Fruit fly (Drosophila melanogaster) whole organism, embryonic: ENCODE results near the gene Dbp21E2.

ENCODE experiments used
- Asciz ChIP-seq: fragments of 200-800 bp; sonication (Bioruptor generic); optimal IDR thresholded peaks from 2 replicates; lab custom pipeline; 2017; ENCODE audit warnings: missing biosample characterization, mild to moderate bottlenecking, missing genetic modification characterization, missing genetic modification reagents
- CG10267 ChIP-seq: fragments of 200-800 bp; sonication (Bioruptor generic); optimal IDR thresholded peaks from 2 replicates; lab custom pipeline; 2018; ENCODE audit warnings: missing biosample characterization, mild to moderate bottlenecking, missing genetic modification characterization, moderate library complexity
- CG11695 ChIP-seq: fragments of 200-800 bp; sonication (Bioruptor generic); IDR thresholded peaks from 3 replicates; pipeline ENCODE4 v1.3.6; 2022; ENCODE audit warnings: missing biosample characterization, missing genetic modification characterization
- CG12155 ChIP-seq: fragments of 200-800 bp; sonication (Bioruptor generic); optimal IDR thresholded peaks from 3 replicates; lab custom pipeline; 2016; ENCODE audit warnings: missing biosample characterization, missing genetic modification characterization
- CG13894 ChIP-seq: fragments of 200-800 bp; sonication (Bioruptor generic); optimal IDR thresholded peaks from 3 replicates; lab custom pipeline; 2018; ENCODE audit warnings: missing biosample characterization, mild to moderate bottlenecking, missing genetic modification characterization, moderate library complexity
- CG16779 ChIP-seq: fragments of 200-800 bp; sonication (Bioruptor generic); IDR thresholded peaks from 2 replicates; pipeline ENCODE4 v1.3.6; 2022; ENCODE audit warnings: missing biosample characterization, missing genetic modification characterization
- CG1832 ChIP-seq: fragments of 200-800 bp; sonication (Bioruptor generic); optimal IDR thresholded peaks from 2 replicates; lab custom pipeline; 2017; ENCODE audit warnings: missing biosample characterization, mild to moderate bottlenecking, missing genetic modification characterization, inconsistent platforms
- CG18619 ChIP-seq: fragments of 200-800 bp; sonication (Bioruptor generic); optimal IDR thresholded peaks from 3 replicates; lab custom pipeline; 2017; ENCODE audit warnings: missing biosample characterization, mild to moderate bottlenecking, missing genetic modification characterization
- CG2199 ChIP-seq: fragments of 200-800 bp; sonication (Bioruptor generic); IDR thresholded peaks from 3 replicates; pipeline ENCODE4 v1.3.6; 2022; ENCODE audit warnings: missing biosample characterization, missing genetic modification characterization
- CG2678 ChIP-seq: fragments of 200-800 bp; sonication (Bioruptor generic); optimal IDR thresholded peaks from 3 replicates; lab custom pipeline; 2019; ENCODE audit warnings: missing biosample characterization, mild to moderate bottlenecking, missing genetic modification characterization, moderate library complexity
- CG3726 ChIP-seq: fragments of 200-800 bp; sonication (Bioruptor generic); IDR thresholded peaks from 3 replicates; pipeline ENCODE4, ENCODE4 v1.3.6; 2022; ENCODE audit warnings: missing biosample characterization, missing genetic modification characterization
- CG4360 ChIP-seq: fragments of 200-800 bp; sonication (Bioruptor generic); IDR thresholded peaks from 2 replicates; pipeline ENCODE4 v1.3.6; 2022; ENCODE audit warnings: missing biosample characterization, missing genetic modification characterization
- CG8944 ChIP-seq: fragments of 200-800 bp; sonication (Bioruptor generic); optimal IDR thresholded peaks from 3 replicates; lab custom pipeline; 2016; ENCODE audit warnings: missing biosample characterization, missing genetic modification characterization
- CG9215 ChIP-seq: fragments of 200-800 bp; sonication (Bioruptor generic); IDR thresholded peaks from 2 replicates; pipeline ENCODE4 v1.3.6; 2022; ENCODE audit warnings: missing biosample characterization, missing genetic modification characterization
- CrebB ChIP-seq: fragments of 200-800 bp; sonication (Bioruptor generic); optimal IDR thresholded peaks from 3 replicates; lab custom pipeline; 2018; ENCODE audit warnings: missing biosample characterization, mild to moderate bottlenecking, missing genetic modification characterization
- Drgx ChIP-seq: fragments of 200-800 bp; sonication (Bioruptor generic); IDR thresholded peaks from 2 replicates; pipeline ENCODE4 v1.3.6; 2022; ENCODE audit warnings: missing biosample characterization, missing genetic modification characterization
- Elba2 ChIP-seq: fragments of 200-800 bp; sonication (Bioruptor generic); optimal IDR thresholded peaks from 3 replicates; lab custom pipeline; 2016; ENCODE audit warnings: missing biosample characterization, missing genetic modification characterization
- Ets65A ChIP-seq: fragments of 200-800 bp; sonication (Bioruptor generic); peaks from one replicate; lab custom pipeline; 2016; ENCODE audit warnings: missing biosample characterization, missing genetic modification characterization
- HLHmδ ChIP-seq: fragments of 200-800 bp; sonication (Bioruptor generic); optimal IDR thresholded peaks from 2 replicates; lab custom pipeline; 2018; ENCODE audit warnings: missing biosample characterization, mild to moderate bottlenecking, missing genetic modification characterization, moderate library complexity
- Hand ChIP-seq: fragments of 200-800 bp; sonication (Bioruptor generic); optimal IDR thresholded peaks from 2 replicates; lab custom pipeline; 2017; ENCODE audit warnings: mild to moderate bottlenecking, missing biosample characterization, missing genetic modification reagents, missing genetic modification characterization
- HmgZ ChIP-seq: fragments of 200-800 bp; sonication (Bioruptor generic); optimal IDR thresholded peaks from 2 replicates; lab custom pipeline; 2018; ENCODE audit warnings: missing biosample characterization, mild to moderate bottlenecking, missing genetic modification characterization
- Hr3 ChIP-seq: fragments of 200-800 bp; sonication (Bioruptor generic); optimal IDR thresholded peaks from 3 replicates; lab custom pipeline; 2016; ENCODE audit warnings: missing biosample characterization, missing genetic modification characterization
- MBD-R2 ChIP-seq: fragments of 200-800 bp; sonication (Bioruptor generic); IDR thresholded peaks from 2 replicates; pipeline ENCODE4 v1.3.6; 2022; ENCODE audit warnings: missing biosample characterization, missing genetic modification characterization
- Neu2 ChIP-seq: fragments of 200-800 bp; sonication (Bioruptor generic); optimal IDR thresholded peaks from 3 replicates; lab custom pipeline; 2016; ENCODE audit warnings: missing biosample characterization, missing genetic modification characterization, borderline replicate concordance
- Nf-YA ChIP-seq: fragments of 200-800 bp; sonication (Bioruptor generic); IDR thresholded peaks from 2 replicates; pipeline ENCODE4 v1.3.6; 2022; ENCODE audit warnings: missing biosample characterization, missing genetic modification characterization
- NfI ChIP-seq: fragments of 200-800 bp; sonication (Bioruptor generic); optimal IDR thresholded peaks from 3 replicates; lab custom pipeline; 2018; ENCODE audit warnings: missing biosample characterization, mild to moderate bottlenecking, missing genetic modification characterization, moderate library complexity
- Six4 ChIP-seq: fragments of 200-800 bp; sonication (Bioruptor generic); optimal IDR thresholded peaks from 2 replicates; lab custom pipeline; 2016; ENCODE audit warnings: missing biosample characterization, missing genetic modification characterization
- Trl ChIP-seq, 3 experiments: fragments of >200 bp in 2 of 3; fragments of 200-800 bp in 1 of 3; sonication (Bioruptor generic) in 1 of 3; optimal IDR thresholded peaks; 2 replicates in 1 of 3; 3 replicates in 2 of 3; lab custom pipeline; 2016 to 2017; ENCODE audit warnings: missing biosample characterization in 1 of 3, missing genetic modification characterization in 1 of 3
- abd-A ChIP-seq: fragments of 200-800 bp; sonication (Bioruptor generic); optimal IDR thresholded peaks from 3 replicates; lab custom pipeline; 2019; ENCODE audit warnings: missing biosample characterization, mild to moderate bottlenecking, missing genetic modification characterization, moderate library complexity
- btn ChIP-seq: fragments of 200-800 bp; sonication (Bioruptor generic); optimal IDR thresholded peaks from 2 replicates; lab custom pipeline; 2016; ENCODE audit warnings: missing biosample characterization, missing genetic modification characterization
- crol ChIP-seq: fragments of 200-800 bp; sonication (Bioruptor generic); IDR thresholded peaks from 2 replicates; pipeline ENCODE4 v1.3.6; 2022; ENCODE audit warnings: missing biosample characterization, missing genetic modification characterization
- crp ChIP-seq, 2 experiments: fragments of 200-800 bp; sonication (Bioruptor generic); optimal IDR thresholded peaks; 2 replicates in 1 of 2; 3 replicates in 1 of 2; lab custom pipeline; 2017; ENCODE audit warnings: missing biosample characterization in 2 of 2, missing genetic modification characterization in 2 of 2, mild to moderate bottlenecking in 1 of 2, moderate library complexity in 1 of 2
- dpn ChIP-seq, 2 experiments: fragments of 200-800 bp; sonication (Bioruptor generic); optimal IDR thresholded peaks; 3 replicates each; lab custom pipeline; 2016; ENCODE audit warnings: missing biosample characterization in 2 of 2, missing genetic modification characterization in 2 of 2
- ewg ChIP-seq: fragments of 200-800 bp; sonication (Bioruptor generic); optimal IDR thresholded peaks from 3 replicates; lab custom pipeline; 2017; ENCODE audit warnings: mild to moderate bottlenecking, missing biosample characterization, missing genetic modification reagents, missing genetic modification characterization
- insv ChIP-seq, 2 experiments: fragments of 200-800 bp; sonication (Bioruptor generic); optimal IDR thresholded peaks; 3 replicates each; lab custom pipeline; 2016 to 2018; ENCODE audit warnings: missing biosample characterization in 2 of 2, missing genetic modification characterization in 2 of 2
- inv ChIP-seq: fragments of 200-800 bp; sonication (Bioruptor generic); IDR thresholded peaks from 2 replicates; pipeline ENCODE4 v1.3.6; 2022; ENCODE audit warnings: missing biosample characterization, missing genetic modification characterization; ENCODE audit not compliant: partially characterized antibody
- jigr1 ChIP-seq: fragments of 200-800 bp; sonication (Bioruptor generic); IDR thresholded peaks from 3 replicates; pipeline ENCODE4 v1.3.6; 2022; ENCODE audit warnings: missing biosample characterization, missing genetic modification characterization
- lab ChIP-seq: fragments of 200-800 bp; sonication (Bioruptor generic); optimal IDR thresholded peaks from 3 replicates; lab custom pipeline; 2017; ENCODE audit warnings: missing biosample characterization, missing genetic modification characterization, mild to moderate bottlenecking, moderate library complexity, missing genetic modification reagents
- mam ChIP-seq: fragments of 200-800 bp; sonication (Bioruptor generic); optimal IDR thresholded peaks from 3 replicates; lab custom pipeline; 2016; ENCODE audit warnings: missing biosample characterization, missing genetic modification characterization
- org-1 ChIP-seq: fragments of 200-800 bp; sonication (Bioruptor generic); optimal IDR thresholded peaks from 2 replicates; lab custom pipeline; 2017; ENCODE audit warnings: missing biosample characterization, missing genetic modification characterization
- phol ChIP-seq: fragments of 200-800 bp; sonication (Bioruptor generic); optimal IDR thresholded peaks from 3 replicates; lab custom pipeline; 2018; ENCODE audit warnings: missing biosample characterization, mild to moderate bottlenecking, missing genetic modification characterization, moderate library complexity
- pros ChIP-seq: fragments of 200-800 bp; sonication (Bioruptor generic); optimal IDR thresholded peaks from 3 replicates; lab custom pipeline; 2019; ENCODE audit warnings: missing biosample characterization, mild to moderate bottlenecking, missing genetic modification characterization, moderate library complexity
- row ChIP-seq: fragments of 200-800 bp; sonication (Bioruptor generic); IDR thresholded peaks from 3 replicates; pipeline ENCODE4 v1.3.6; 2022; ENCODE audit warnings: missing biosample characterization, missing genetic modification characterization
- salm ChIP-seq: fragments of 200-800 bp; sonication (Bioruptor generic); optimal IDR thresholded peaks from 2 replicates; lab custom pipeline; 2018; ENCODE audit warnings: missing biosample characterization, mild to moderate bottlenecking, missing genetic modification characterization
- sens ChIP-seq: fragments of 200-800 bp; sonication (Bioruptor generic); peaks from one replicate; lab custom pipeline; 2016; ENCODE audit warnings: missing biosample characterization, missing genetic modification characterization
- seq ChIP-seq: fragments of 200-800 bp; sonication (Bioruptor generic); IDR thresholded peaks from 2 replicates; pipeline ENCODE4 v1.3.6; 2022; ENCODE audit warnings: missing biosample characterization, missing genetic modification characterization
- shn ChIP-seq: fragments of 200-800 bp; sonication (Bioruptor generic); optimal IDR thresholded peaks from 3 replicates; lab custom pipeline; 2016; ENCODE audit warnings: missing biosample characterization, missing genetic modification characterization
- yki ChIP-seq: fragments of >200 bp; optimal IDR thresholded peaks from 3 replicates; lab custom pipeline; 2018
- z ChIP-seq: fragments of 200-800 bp; sonication (Bioruptor generic); IDR thresholded peaks from 3 replicates; pipeline ENCODE4 v1.3.6; 2022; ENCODE audit warnings: missing biosample characterization, missing genetic modification characterization
- zen2 ChIP-seq: fragments of 200-800 bp; sonication (Bioruptor generic); IDR thresholded peaks from 3 replicates; pipeline ENCODE4 v1.3.6; 2022; ENCODE audit warnings: missing biosample characterization, missing genetic modification characterization; ENCODE audit not compliant: partially characterized antibody
- zf30C ChIP-seq: fragments of 200-800 bp; sonication (Bioruptor generic); optimal IDR thresholded peaks from 3 replicates; lab custom pipeline; 2018; ENCODE audit warnings: missing biosample characterization, mild to moderate bottlenecking, missing genetic modification characterization
- zfh1 ChIP-seq: fragments of 200-800 bp; sonication (Bioruptor generic); IDR thresholded peaks from 3 replicates; pipeline ENCODE4 v1.3.6; 2022; ENCODE audit warnings: missing biosample characterization, missing genetic modification characterization

Dbp21E2 gene

dm6 chr2L:826388-826787 is 15.0 kb downstream of the Dbp21E2 start:
- no peak for TF ChIP-seq HLHmδ (GFP tag; lab: Kevin White, UChicago)
- TF ChIP-seq CG18619 (GFP tag; lab: Kevin White, UChicago), result no peak
- no peak for TF ChIP-seq CG3726 (GFP tag; lab: Robert Waterston, UW)
- peak; percentile 71 for TF ChIP-seq seq (GFP tag; lab: Robert Waterston, UW)
- no peak for TF ChIP-seq insv (GFP tag; optimal IDR thresholded peaks at IDR 0.05; lab: Kevin White, UChicago)
- TF ChIP-seq inv (GFP tag; lab: Robert Waterston, UW), result no peak
- TF ChIP-seq Hr3, result no peak
- TF ChIP-seq MBD-R2 (GFP tag; lab: Robert Waterston, UW), result no peak
- no peak for TF ChIP-seq mam (GFP tag; lab: Kevin White, UChicago)
- TF ChIP-seq CG8944, result no peak
- no peak for TF ChIP-seq Asciz (GFP tag; lab: Kevin White, UChicago)
- no peak for TF ChIP-seq Neu2 (GFP tag; lab: Kevin White, UChicago)
- no peak for TF ChIP-seq CG16779 (GFP tag; lab: Robert Waterston, UW)
- TF ChIP-seq yki, result peak; percentile 94
- peak; percentile 72 for TF ChIP-seq ewg
- no peak for TF ChIP-seq crol (GFP tag; lab: Robert Waterston, UW)
- TF ChIP-seq CG9215, result no peak
- no peak for TF ChIP-seq Nf-YA (GFP tag; lab: Robert Waterston, UW)
- TF ChIP-seq CG11695, result no peak
- peak; percentile 18 for TF ChIP-seq CG1832 (GFP tag; lab: Kevin White, UChicago)
- no peak for TF ChIP-seq CrebB (tag; lab: Kevin White, UChicago)
- no peak for TF ChIP-seq crp (GFP tag; optimal IDR thresholded peaks at IDR 0.05; lab: Kevin White, UChicago)
- TF ChIP-seq Elba2, result no peak
- no peak for TF ChIP-seq salm
- TF ChIP-seq CG2199, result 0 out of 3 replicates have a peak, but pooled peaks have one; percentile 70
- no peak for TF ChIP-seq zfh1 (GFP tag; lab: Robert Waterston, UW)
- no peak for TF ChIP-seq CG4360
- no peak for TF ChIP-seq Drgx (GFP tag; lab: Robert Waterston, UW)
- no peak for TF ChIP-seq Ets65A
- TF ChIP-seq org-1 (GFP tag; lab: Kevin White, UChicago), result no peak
- TF ChIP-seq row, result no peak
- peak; percentile 78 for TF ChIP-seq pros (GFP tag; lab: Kevin White, UChicago)
- no peak for TF ChIP-seq CG13894 (tag; lab: Kevin White, UChicago)
- peak; percentile 91 to 97 for TF ChIP-seq Trl (optimal IDR thresholded peaks at IDR 0.05; lab: Kevin White, UChicago)
- TF ChIP-seq Trl (GFP tag; optimal IDR thresholded peaks at IDR 0.05; lab: Kevin White, UChicago), result peak; percentile 18
- TF ChIP-seq z (GFP tag; lab: Robert Waterston, UW), result no peak
- TF ChIP-seq jigr1 (GFP tag; lab: Robert Waterston, UW), result no peak
- TF ChIP-seq HmgZ (tag; lab: Kevin White, UChicago), result no peak
- peak; percentile 79 for TF ChIP-seq sens (GFP tag; lab: Kevin White, UChicago)
- no peak for TF ChIP-seq phol (tag; lab: Kevin White, UChicago)
- no peak for TF ChIP-seq btn
- peak; percentile 80 for TF ChIP-seq zf30C
- TF ChIP-seq Hand, result no peak
- no peak for TF ChIP-seq Six4 (GFP tag; lab: Kevin White, UChicago)
- TF ChIP-seq abd-A (tag; lab: Kevin White, UChicago), result no peak
- TF ChIP-seq CG12155 (GFP tag; lab: Kevin White, UChicago), result no peak
- TF ChIP-seq CG10267 (tag; lab: Kevin White, UChicago), result no peak
- TF ChIP-seq NfI (GFP tag; lab: Kevin White, UChicago), result no peak
- TF ChIP-seq lab, result no peak
- TF ChIP-seq shn, result no peak
- TF ChIP-seq CG2678 (tag; lab: Kevin White, UChicago), result no peak
- TF ChIP-seq zen2, result no peak
- no peak for TF ChIP-seq dpn (GFP tag; optimal IDR thresholded peaks at IDR 0.05; lab: Kevin White, UChicago)
